Worm (Caenorhabditis elegans): ENCODE results near the gene C12D5.3.

DNA sequence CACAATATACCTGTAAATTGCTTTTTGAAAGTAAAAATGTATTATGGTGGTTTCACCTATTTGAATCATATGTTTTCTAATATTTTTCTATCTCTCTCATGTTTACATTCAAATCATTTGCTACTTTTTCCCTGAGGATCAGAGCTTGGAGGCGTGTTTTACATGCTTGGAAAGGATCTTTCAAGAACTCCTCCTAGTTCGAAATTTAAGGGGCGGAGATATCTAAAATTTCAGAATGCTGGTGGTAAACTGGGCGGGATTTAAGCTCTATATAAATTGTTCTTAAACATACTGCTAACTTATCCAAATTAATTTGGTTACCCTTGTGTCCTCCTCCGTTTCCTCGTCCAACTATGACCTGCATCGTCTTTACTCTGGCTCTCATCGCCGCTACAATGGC, 8.1 kb upstream of the C12D5.3 start, which contains the start of gene C12D5.5:
- TF ChIP-seq saeg-2 (GFP tag; IDR thresholded peaks at IDR 0.05): no peak
- no peak for TF ChIP-seq dpl-1 (GFP tag; optimal IDR thresholded peaks at IDR 0.05)
- TF ChIP-seq F26F4.8 (GFP tag; conservative IDR thresholded peaks at IDR 0.05): no peak
- TF ChIP-seq dmd-9 (GFP tag; IDR thresholded peaks at IDR 0.05): no peak
- TF ChIP-seq nhr-102 (tag; optimal IDR thresholded peaks at IDR 0.05): no peak
- TF ChIP-seq lir-3 (tag; optimal IDR thresholded peaks at IDR 0.05): no peak
- TF ChIP-seq lsy-2 (tag; optimal IDR thresholded peaks at IDR 0.05): no peak
- TF ChIP-seq arid-1 (GFP tag; conservative IDR thresholded peaks at IDR 0.05): no peak
- no peak for TF ChIP-seq pqm-1 (tag; optimal IDR thresholded peaks at IDR 0.05)
- no peak for TF ChIP-seq pha-4 (GFP tag; IDR thresholded peaks at IDR 0.05)
- no peak for TF ChIP-seq pha-4 (tag; optimal IDR thresholded peaks at IDR 0.05)
- TF ChIP-seq lin-29 (GFP tag; IDR thresholded peaks at IDR 0.05): no peak
